Fruit fly (Drosophila melanogaster) whole organism: ENCODE data around the gene Snapin.

Source experiments
- EcR ChIP-seq, 2 experiments: fragments of >200 bp; optimal IDR thresholded peaks; 2 replicates each; lab custom pipeline; 2017; ENCODE audit warnings: missing biosample characterization in 2 of 2, missing genetic modification characterization in 2 of 2, missing genetic modification reagents in 2 of 2
- pan ChIP-seq: fragments of >200 bp; optimal IDR thresholded peaks from 2 replicates; lab custom pipeline; 2017

- no peak for TF ChIP-seq pan (lab: Kevin White, UChicago)
- TF ChIP-seq EcR (GFP tag; optimal IDR thresholded peaks at IDR 0.05; lab: Kevin White, UChicago) = no peak
These were observed 23.9 kb downstream of the Snapin start for dm6 chr2L:2735539-2735938.
